Worm (Caenorhabditis elegans) whole organism, young adult: ENCODE measurements around the gene mtrr-1.
A peak's percentile ranks its signal among the peaks of the same experiment; 100 is the strongest.

ENCODE experiments used
- B0035.1 ChIP-seq: sonication (generic microtip); optimal IDR thresholded peaks from 2 replicates; lab custom pipeline; 2016; ENCODE audit warnings: missing genetic modification characterization, mild to moderate bottlenecking, missing compliant biosample characterization, missing genotype, missing genetic modification reagents
- B0336.3 ChIP-seq: fragments of 200-800 bp; sonication (Bioruptor generic); IDR thresholded peaks from 2 replicates; pipeline ENCODE4 v1.3.6; 2022; ENCODE audit warnings: missing genetic modification characterization, missing compliant biosample characterization
- C17E4.6 ChIP-seq: fragments of 200-800 bp; sonication (Bioruptor generic); IDR thresholded peaks from 2 replicates; pipeline ENCODE4 v1.3.6; 2022; ENCODE audit warnings: missing genetic modification reagents, missing genetic modification characterization, missing compliant biosample characterization
- F23B12.7 ChIP-seq: sonication (generic microtip); optimal IDR thresholded peaks from 2 replicates; lab custom pipeline; 2017; ENCODE audit warnings: missing genetic modification characterization, mild to moderate bottlenecking, missing compliant biosample characterization, antibody characterized with exemption, moderate library complexity; ENCODE audit not compliant: insufficient read depth
- F39B2.1 ChIP-seq: fragments of 200-800 bp; sonication (Bioruptor generic); IDR thresholded peaks from 2 replicates; pipeline ENCODE4 v1.3.6; 2022; ENCODE audit warnings: missing genetic modification reagents, missing genetic modification characterization, missing compliant biosample characterization
- F57A8.1 ChIP-seq: fragments of 200-800 bp; sonication (Bioruptor generic); optimal IDR thresholded peaks from 2 replicates; lab custom pipeline; 2018; ENCODE audit warnings: mild to moderate bottlenecking, missing genetic modification characterization, moderate library complexity, missing compliant biosample characterization
- T07F8.4 ChIP-seq: sonication (generic microtip); optimal IDR thresholded peaks from 2 replicates; lab custom pipeline; 2016; ENCODE audit warnings: mild to moderate bottlenecking, missing genetic modification characterization, moderate library complexity, missing compliant biosample characterization
- T26A5.8 ChIP-seq: sonication (generic microtip); optimal IDR thresholded peaks from 2 replicates; lab custom pipeline; 2016; ENCODE audit warnings: missing genetic modification characterization, missing compliant biosample characterization
- Y53G8AR.9 ChIP-seq: fragments of 200-800 bp; sonication (Bioruptor generic); conservative IDR thresholded peaks from 2 replicates; pipeline ENCODE4 v1.3.6; 2022; ENCODE audit warnings: missing genetic modification reagents, missing genetic modification characterization, missing compliant biosample characterization
- Y56A3A.18 ChIP-seq: fragments of 200-800 bp; sonication (Bioruptor generic); IDR thresholded peaks from 2 replicates; pipeline ENCODE4 v1.3.6; 2022; ENCODE audit warnings: missing genetic modification reagents, missing genetic modification characterization, missing compliant biosample characterization
- athp-1 ChIP-seq: sonication (generic microtip); optimal IDR thresholded peaks from 2 replicates; lab custom pipeline; 2017; ENCODE audit warnings: mild to moderate bottlenecking, missing genetic modification characterization, missing compliant biosample characterization
- attf-6 ChIP-seq: fragments of 200-800 bp; sonication (Bioruptor generic); IDR thresholded peaks from 2 replicates; pipeline ENCODE4 v1.3.6; 2022; ENCODE audit warnings: missing genetic modification reagents, missing genetic modification characterization, missing compliant biosample characterization
- ccch-3 ChIP-seq: fragments of 200-800 bp; sonication (Bioruptor generic); optimal IDR thresholded peaks from 2 replicates; lab custom pipeline; 2018; ENCODE audit warnings: mild to moderate bottlenecking, missing genetic modification characterization, missing compliant biosample characterization
- cebp-2 ChIP-seq: fragments of 200-800 bp; sonication (Bioruptor generic); IDR thresholded peaks from 2 replicates; pipeline ENCODE4 v1.3.6; 2022; ENCODE audit warnings: missing genetic modification characterization, missing compliant biosample characterization
- ceh-58 ChIP-seq: fragments of 200-800 bp; sonication (Bioruptor generic); IDR thresholded peaks from 2 replicates; pipeline ENCODE4 v1.3.6; 2022; ENCODE audit warnings: missing genetic modification characterization, missing compliant biosample characterization
- ceh-79 ChIP-seq: sonication (generic microtip); optimal IDR thresholded peaks from 2 replicates; lab custom pipeline; 2017; ENCODE audit warnings: mild to moderate bottlenecking, missing genetic modification characterization, missing compliant biosample characterization
- dox-1 ChIP-seq: fragments of 200-800 bp; sonication (Bioruptor generic); IDR thresholded peaks from 2 replicates; pipeline ENCODE4 v1.3.6; 2022; ENCODE audit warnings: missing genetic modification reagents, missing genetic modification characterization, missing compliant biosample characterization
- efl-1 ChIP-seq: fragments of 150-350 bp; optimal IDR thresholded peaks from 2 replicates; lab custom pipeline; 2014; ENCODE audit warnings: missing biosample characterization, missing genetic modification reagents, missing genetic modification characterization
- egrh-3 ChIP-seq: fragments of 200-800 bp; sonication (Bioruptor generic); IDR thresholded peaks from 2 replicates; pipeline ENCODE4 v1.3.6; 2022; ENCODE audit warnings: missing genetic modification reagents, missing genetic modification characterization, missing compliant biosample characterization
- gei-17 ChIP-seq: fragments of 200-800 bp; sonication (Bioruptor generic); optimal IDR thresholded peaks from 2 replicates; lab custom pipeline; 2018; ENCODE audit warnings: mild to moderate bottlenecking, missing genetic modification characterization, missing compliant biosample characterization
- hlh-12 ChIP-seq: sonication (generic microtip); optimal IDR thresholded peaks from 2 replicates; lab custom pipeline; 2016; ENCODE audit warnings: missing genetic modification characterization, missing compliant biosample characterization
- hmg-1.2 ChIP-seq: fragments of 200-800 bp; sonication (Bioruptor generic); IDR thresholded peaks from 2 replicates; pipeline ENCODE4 v1.3.6; 2022; ENCODE audit warnings: missing genetic modification reagents, missing genetic modification characterization, missing compliant biosample characterization
- hrde-1 ChIP-seq: sonication (generic microtip); optimal IDR thresholded peaks from 2 replicates; lab custom pipeline; 2016; ENCODE audit warnings: missing genetic modification characterization, mild to moderate bottlenecking, missing compliant biosample characterization, moderate library complexity, missing genotype, missing genetic modification reagents, borderline replicate concordance
- lag-1 ChIP-seq: fragments of 200-800 bp; sonication (Bioruptor generic); IDR thresholded peaks from 2 replicates; pipeline ENCODE4 v1.3.6; 2022; ENCODE audit warnings: missing genetic modification reagents, missing genetic modification characterization, missing compliant biosample characterization
- let-526 ChIP-seq: fragments of 200-800 bp; sonication (Bioruptor generic); IDR thresholded peaks from 2 replicates; pipeline ENCODE4 v1.3.6; 2022; ENCODE audit warnings: missing genetic modification reagents, missing genetic modification characterization, missing compliant biosample characterization
- lin-54 ChIP-seq: fragments of 200-800 bp; sonication (Bioruptor generic); optimal IDR thresholded peaks from 2 replicates; lab custom pipeline; 2018; ENCODE audit warnings: mild to moderate bottlenecking, missing genetic modification characterization, missing compliant biosample characterization
- lsy-27 ChIP-seq: sonication (generic microtip); optimal IDR thresholded peaks from 2 replicates; lab custom pipeline; 2017; ENCODE audit warnings: missing genetic modification characterization, mild to moderate bottlenecking, missing compliant biosample characterization, antibody characterized with exemption, missing genotype, borderline replicate concordance; ENCODE audit not compliant: insufficient read depth
- madf-10 ChIP-seq: sonication (generic microtip); optimal IDR thresholded peaks from 2 replicates; lab custom pipeline; 2016; ENCODE audit warnings: mild to moderate bottlenecking, missing genetic modification characterization, missing compliant biosample characterization
- mes-4 ChIP-seq: sonication (generic microtip); optimal IDR thresholded peaks from 2 replicates; lab custom pipeline; 2016; ENCODE audit warnings: missing genotype, missing genetic modification characterization, missing compliant biosample characterization
- nfya-1 ChIP-seq: sonication (generic microtip); optimal IDR thresholded peaks from 2 replicates; lab custom pipeline; 2017; ENCODE audit warnings: antibody characterized with exemption, missing compliant biosample characterization, missing genetic modification characterization, borderline replicate concordance; ENCODE audit not compliant: insufficient read depth
- nfya-2 ChIP-seq: fragments of 200-800 bp; sonication (Bioruptor generic); IDR thresholded peaks from 2 replicates; pipeline ENCODE4 v1.3.6; 2022; ENCODE audit warnings: missing genetic modification reagents, missing genetic modification characterization, missing compliant biosample characterization
- nhr-120 ChIP-seq: fragments of 200-800 bp; sonication (Bioruptor generic); IDR thresholded peaks from 2 replicates; pipeline ENCODE4 v1.3.6; 2022; ENCODE audit warnings: missing genetic modification characterization, missing compliant biosample characterization
- nhr-179 ChIP-seq: sonication (generic microtip); optimal IDR thresholded peaks from 2 replicates; lab custom pipeline; 2016; ENCODE audit warnings: mild to moderate bottlenecking, missing genetic modification characterization, missing compliant biosample characterization
- pbrm-1 ChIP-seq: fragments of 200-800 bp; sonication (Bioruptor generic); IDR thresholded peaks from 2 replicates; pipeline ENCODE4 v1.3.6; 2022; ENCODE audit warnings: missing genetic modification reagents, missing genetic modification characterization, missing compliant biosample characterization
- repo-1 ChIP-seq: sonication (generic microtip); optimal IDR thresholded peaks from 2 replicates; lab custom pipeline; 2017; ENCODE audit warnings: mild to moderate bottlenecking, missing genetic modification characterization, missing compliant biosample characterization
- sea-2 ChIP-seq: fragments of 200-800 bp; sonication (Bioruptor generic); IDR thresholded peaks from 2 replicates; pipeline ENCODE4 v1.3.6; 2022; ENCODE audit warnings: missing genetic modification characterization, missing compliant biosample characterization
- snpc-1.1 ChIP-seq: sonication (generic microtip); optimal IDR thresholded peaks from 2 replicates; lab custom pipeline; 2017; ENCODE audit warnings: missing genetic modification characterization, mild to moderate bottlenecking, missing compliant biosample characterization, antibody characterized with exemption, moderate library complexity, missing genotype, missing genetic modification reagents; ENCODE audit not compliant: insufficient read depth
- snpc-3.4 ChIP-seq: sonication (generic microtip); optimal IDR thresholded peaks from 2 replicates; lab custom pipeline; 2017; ENCODE audit warnings: missing genetic modification characterization, mild to moderate bottlenecking, missing compliant biosample characterization, antibody characterized with exemption, moderate library complexity, missing genotype, missing genetic modification reagents
- snpc-4 ChIP-seq, 5 experiments: fragments of 150-350 bp in 1 of 5; sonication (generic microtip) in 4 of 5; optimal IDR thresholded peaks; 2 replicates each; lab custom pipeline; 2014 to 2018; ENCODE audit warnings: missing genetic modification characterization in 5 of 5, missing biosample characterization in 3 of 5, antibody characterized with exemption in 2 of 5, mild to moderate bottlenecking in 2 of 5, missing compliant biosample characterization in 2 of 5, missing genotype in 2 of 5, moderate library complexity in 2 of 5, missing genetic modification reagents in 1 of 5
- tbp1 ChIP-seq: fragments of 200-800 bp; sonication (Bioruptor generic); optimal IDR thresholded peaks from 2 replicates; lab custom pipeline; 2018; ENCODE audit warnings: mild to moderate bottlenecking, missing genetic modification characterization, missing compliant biosample characterization
- tbx-9 ChIP-seq: sonication (generic microtip); optimal IDR thresholded peaks from 2 replicates; lab custom pipeline; 2016; ENCODE audit warnings: borderline replicate concordance, missing genetic modification characterization, inconsistent platforms, missing compliant biosample characterization
- unc-130 ChIP-seq: sonication (generic microtip); optimal IDR thresholded peaks from 2 replicates; lab custom pipeline; 2016; ENCODE audit warnings: missing genetic modification reagents, missing genetic modification characterization, missing compliant biosample characterization
- unc-62 ChIP-seq: fragments of 150-350 bp; optimal IDR thresholded peaks from 2 replicates; lab custom pipeline; 2014; ENCODE audit warnings: missing biosample characterization, missing genetic modification reagents, missing genetic modification characterization
- xnd-1 ChIP-seq: sonication (generic microtip); optimal IDR thresholded peaks from 2 replicates; lab custom pipeline; 2016; ENCODE audit warnings: missing genotype, missing genetic modification reagents, missing genetic modification characterization, missing compliant biosample characterization
- zfh-2 ChIP-seq: fragments of 200-800 bp; sonication (Bioruptor generic); conservative IDR thresholded peaks from 2 replicates; pipeline ENCODE4 v1.3.6; 2022; ENCODE audit warnings: missing genetic modification reagents, missing genetic modification characterization, missing compliant biosample characterization
- ztf-18 ChIP-seq: sonication (generic microtip); optimal IDR thresholded peaks from 2 replicates; lab custom pipeline; 2016; ENCODE audit warnings: missing genotype, mild to moderate bottlenecking, missing genetic modification characterization, missing compliant biosample characterization
- ztf-22 ChIP-seq: fragments of 200-800 bp; sonication (Bioruptor generic); optimal IDR thresholded peaks from 2 replicates; lab custom pipeline; 2018; ENCODE audit warnings: mild to moderate bottlenecking, missing genetic modification characterization, moderate library complexity, missing compliant biosample characterization
- ztf-26 ChIP-seq: sonication (generic microtip); optimal IDR thresholded peaks from 2 replicates; lab custom pipeline; 2017; ENCODE audit warnings: missing genetic modification characterization, missing compliant biosample characterization

mtrr-1 gene

ce11 chrII:9273984-9274383 lies 11.8 kb upstream of the mtrr-1 start (continued):
- TF ChIP-seq snpc-1.1 (tag; lab: Kevin White, UChicago) (no peak), xnd-1 (tag; lab: Kevin White, UChicago) (no peak), F39B2.1 (GFP tag; lab: Robert Waterston, UW) (no peak), gei-17 (GFP tag; lab: Kevin White, UChicago) (no peak), madf-10 (peak; percentile 49), hlh-12 (tag; lab: Kevin White, UChicago) (no peak), nfya-2 (no peak), tbp1 (peak; percentile 48), B0035.1 (tag; lab: Kevin White, UChicago) (no peak), nhr-120 (no peak), lin-54 (peak; percentile 47), repo-1 (no peak), lsy-27 (no peak), snpc-4 (GFP tag; optimal IDR thresholded peaks at IDR 0.05; lab: Kevin White, UChicago) (no peak), snpc-4 (tag; optimal IDR thresholded peaks at IDR 0.05; lab: Kevin White, UChicago) (peak in 1 of 4 experiments; percentile 48), T07F8.4 (tag; lab: Kevin White, UChicago) (no peak), unc-62 (GFP tag; lab: Kevin White, UChicago) (peak; percentile 86), sea-2 (no peak), ztf-26 (tag; lab: Kevin White, UChicago) (peak; percentile 79), C17E4.6 (GFP tag; lab: Robert Waterston, UW) (no peak), B0336.3 (GFP tag; lab: Robert Waterston, UW) (peak; percentile 61; the same call in 1 of the 2 replicates), dox-1 (GFP tag; lab: Robert Waterston, UW) (peak; percentile 72), ztf-18 (tag; lab: Kevin White, UChicago) (peak; percentile 16), hrde-1 (tag; lab: Kevin White, UChicago) (no peak), ceh-79 (tag; lab: Kevin White, UChicago) (no peak), snpc-3.4 (no peak), let-526 (GFP tag; lab: Robert Waterston, UW) (peak; percentile 62; the same call in 1 of the 2 replicates), Y53G8AR.9 (0 out of 2 replicates have a peak, but pooled peaks have one; percentile 31), F23B12.7 (tag; lab: Kevin White, UChicago) (no peak), ceh-58 (GFP tag; lab: Robert Waterston, UW) (no peak), unc-130 (GFP tag; lab: Kevin White, UChicago) (no peak), mes-4 (tag; lab: Kevin White, UChicago) (no peak), pbrm-1 (peak; percentile 81), egrh-3 (GFP tag; lab: Robert Waterston, UW) (no peak), ztf-22 (GFP tag; lab: Kevin White, UChicago) (peak; percentile 20), efl-1 (GFP tag; lab: Kevin White, UChicago) (no peak), T26A5.8 (no peak), nhr-179 (tag; lab: Kevin White, UChicago) (no peak), attf-6 (GFP tag; lab: Robert Waterston, UW) (no peak), cebp-2 (GFP tag; lab: Robert Waterston, UW) (no peak), ccch-3 (GFP tag; lab: Kevin White, UChicago) (no peak), athp-1 (tag; lab: Kevin White, UChicago) (no peak), tbx-9 (tag; lab: Kevin White, UChicago) (no peak), zfh-2 (peak; percentile 32; the same call in 1 of the 2 replicates), hmg-1.2 (peak; percentile 98), lag-1 (GFP tag; lab: Robert Waterston, UW) (no peak), nfya-1 (tag; lab: Kevin White, UChicago) (no peak), F57A8.1 (GFP tag; lab: Kevin White, UChicago) (no peak), Y56A3A.18 (GFP tag; lab: Robert Waterston, UW) (no peak)
